Fruit fly (Drosophila melanogaster) Kc167 (cell line): ENCODE measurements around the gene CG17544.

Experiments used
- Myc ChIP-seq: fragments of >200 bp; optimal IDR thresholded peaks from 2 replicates; lab custom pipeline; 2017; ENCODE audit warnings: missing external identifiers
- h ChIP-seq: fragments of >200 bp; optimal IDR thresholded peaks from 3 replicates; lab custom pipeline; 2018; ENCODE audit warnings: missing external identifiers
- ttk ChIP-seq: sonication (Bioruptor generic); optimal IDR thresholded peaks from 2 replicates; lab custom pipeline; 2017; ENCODE audit warnings: missing external identifiers

DNA sequence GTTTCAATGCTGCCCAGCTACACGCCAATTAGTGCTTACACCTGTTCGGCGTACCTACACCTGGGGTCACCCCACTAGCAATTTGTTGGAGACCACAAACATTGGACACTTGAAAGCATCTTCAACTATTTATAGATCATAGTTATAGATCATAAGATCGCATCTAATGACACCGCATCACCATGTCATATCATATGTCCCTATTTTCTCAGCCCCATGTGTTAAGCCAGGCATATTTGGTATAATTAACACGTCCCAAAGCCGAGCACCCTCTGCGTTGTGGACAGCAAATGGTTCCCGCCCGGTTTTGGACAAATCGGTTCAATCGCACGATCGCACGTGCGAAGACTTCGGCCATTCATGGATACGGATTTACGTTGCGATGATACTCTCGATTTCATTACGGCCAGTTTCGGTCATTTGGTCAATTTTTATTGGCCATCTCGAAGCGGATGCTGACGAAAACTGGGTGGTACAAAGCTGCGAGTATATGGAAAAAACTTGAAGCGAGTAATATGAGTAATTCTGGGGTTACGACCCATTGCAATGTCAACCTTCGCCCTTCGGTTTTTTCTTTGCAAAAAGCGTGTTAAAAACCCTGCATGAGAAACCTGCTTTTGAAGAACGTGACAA lies 41.4 kb upstream of the CG17544 start:
- TF ChIP-seq ttk, result no peak
- TF ChIP-seq h, result no peak
- TF ChIP-seq Myc (lab: Kevin White, UChicago), result no peak
